Worm (Caenorhabditis elegans) whole organism, L4/young adult: ENCODE measurements around the gene M03C11.1.

Source experiments
- W03F9.2 ChIP-seq: fragments of 150-350 bp; optimal IDR thresholded peaks from 2 replicates; lab custom pipeline; 2014; ENCODE audit warnings: missing biosample characterization, missing genetic modification characterization
- dao-5 ChIP-seq: sonication (generic microtip); optimal IDR thresholded peaks from 2 replicates; lab custom pipeline; 2016; ENCODE audit warnings: missing genotype, missing genetic modification characterization, moderate library complexity, missing compliant biosample characterization
- him-1 ChIP-seq: sonication (generic microtip); optimal IDR thresholded peaks from 2 replicates; lab custom pipeline; 2016; ENCODE audit warnings: missing genotype, missing genetic modification reagents, missing genetic modification characterization, missing compliant biosample characterization

M03C11.1 gene

ce11 chrIII:10396891-10397502 is 1.1 kb upstream of the M03C11.1 start:
- TF ChIP-seq him-1 (tag; lab: Kevin White, UChicago) (no peak), dao-5 (tag; lab: Kevin White, UChicago) (no peak), W03F9.2 (tag; lab: Kevin White, UChicago) (no peak)

DNA sequence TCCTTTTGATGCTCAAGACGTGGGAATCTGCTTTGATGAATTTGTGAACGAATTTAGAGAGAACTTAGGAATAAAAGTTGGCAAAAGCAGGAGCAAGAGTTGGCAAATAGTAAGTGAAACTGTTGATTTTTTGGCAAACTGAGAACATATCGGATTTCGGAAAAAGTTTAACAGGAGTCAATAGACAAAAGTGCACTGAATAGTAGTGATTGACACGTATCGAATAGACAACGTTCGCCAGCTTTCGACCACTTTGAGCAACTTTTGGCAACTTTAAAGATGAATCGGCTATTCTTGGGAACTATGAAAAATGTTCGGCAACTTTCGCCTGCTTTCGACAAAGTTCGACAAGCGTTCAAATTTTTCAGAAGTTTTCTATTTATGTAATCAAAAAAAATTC is 4.3 kb downstream of the M03C11.1 start, which contains the start of gene M03C11.9:
Gene M03C11.9 (minus strand): TSS at position 101 of the 400 bp plus-strand sequence.
- TF ChIP-seq him-1 (tag; lab: Kevin White, UChicago), result no peak
- TF ChIP-seq dao-5 (tag; lab: Kevin White, UChicago), result no peak
- TF ChIP-seq W03F9.2 (tag; lab: Kevin White, UChicago), result no peak

DNA sequence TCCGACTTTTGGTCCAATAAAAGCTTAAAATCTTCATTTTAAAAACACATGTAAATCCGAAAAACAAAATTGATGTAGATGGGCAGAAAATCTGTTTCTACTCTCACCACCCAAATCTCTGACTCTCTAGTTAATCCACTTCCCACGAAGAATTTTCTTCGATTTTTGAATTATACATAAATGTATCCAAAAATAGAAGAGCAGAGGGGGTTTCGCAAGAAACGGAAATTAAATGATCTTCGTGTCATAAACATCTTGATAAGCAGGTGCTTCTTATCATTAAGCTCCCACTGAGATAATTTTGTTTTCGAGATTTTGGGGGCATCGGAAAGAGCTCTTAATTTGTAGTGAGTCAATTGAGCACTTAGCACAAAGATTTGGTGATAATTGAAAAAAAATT is 6.3 kb downstream of the M03C11.1 start:
- TF ChIP-seq him-1 (tag; lab: Kevin White, UChicago) (no peak), dao-5 (tag; lab: Kevin White, UChicago) (no peak), W03F9.2 (tag; lab: Kevin White, UChicago) (no peak)

ce11 chrIII:10386476-10386875 is 9.4 kb downstream of the M03C11.1 start, which contains the start of gene C38H2.3:
Gene C38H2.3 (minus strand): TSS chrIII:10386576.
- TF ChIP-seq him-1 (tag; lab: Kevin White, UChicago) (no peak), dao-5 (tag; lab: Kevin White, UChicago) (no peak), W03F9.2 (tag; lab: Kevin White, UChicago) (no peak)

DNA sequence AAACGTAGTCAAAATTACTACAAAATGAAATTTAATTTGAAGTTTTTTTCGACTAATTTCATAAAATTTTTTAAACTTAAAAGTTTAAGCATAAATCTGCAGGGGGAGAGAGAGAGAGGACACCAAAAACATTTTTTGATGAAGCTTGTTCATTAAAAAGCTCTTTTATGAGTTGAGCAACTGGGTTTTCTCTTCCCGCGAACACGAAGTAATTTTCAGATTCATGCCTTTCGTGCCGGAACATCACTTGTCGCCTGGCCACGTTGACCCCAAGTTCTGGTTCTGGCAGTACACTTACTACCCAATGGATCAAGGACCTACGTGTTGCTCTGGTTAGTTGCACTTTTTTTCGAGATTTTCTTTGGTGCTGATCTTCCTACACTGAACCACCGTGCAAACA is 12.1 kb downstream of the M03C11.1 start:
- TF ChIP-seq dao-5 (tag; lab: Kevin White, UChicago) (no peak), W03F9.2 (tag; lab: Kevin White, UChicago) (no peak), him-1 (tag; lab: Kevin White, UChicago) (no peak)

DNA sequence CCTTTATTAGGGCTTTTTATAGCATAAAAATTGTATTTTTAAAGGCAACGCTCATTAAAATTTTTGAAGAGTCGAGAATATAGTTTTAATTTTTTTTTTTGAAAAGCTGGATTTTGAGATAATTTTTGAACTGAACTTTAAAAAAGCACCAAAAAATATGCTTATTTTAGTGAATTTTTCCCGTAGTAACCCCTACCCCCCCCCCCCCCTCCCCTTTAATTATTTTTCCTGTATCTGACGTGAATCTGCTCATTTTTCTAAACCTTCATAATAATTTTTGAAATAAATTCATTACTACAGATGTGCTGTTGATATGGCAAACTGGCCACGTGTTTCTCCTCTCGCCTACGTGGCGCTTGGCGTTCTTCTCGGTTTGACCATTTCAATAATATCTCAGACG is 14.4 kb downstream of the M03C11.1 start, which contains the start of gene C38H2.2:
Gene C38H2.2 (plus strand): TSS at position 301 of the 400 bp plus-strand sequence.
- TF ChIP-seq him-1 (tag; lab: Kevin White, UChicago) (no peak), W03F9.2 (tag; lab: Kevin White, UChicago) (no peak), dao-5 (tag; lab: Kevin White, UChicago) (no peak)

ce11 chrIII:10380640-10381039 is 15.2 kb downstream of the M03C11.1 start:
- no peak for TF ChIP-seq him-1 (tag; lab: Kevin White, UChicago)
- no peak for TF ChIP-seq dao-5 (tag; lab: Kevin White, UChicago)
- TF ChIP-seq W03F9.2 (tag; lab: Kevin White, UChicago), result no peak

ce11 chrIII:10379632-10380031 is 16.3 kb downstream of the M03C11.1 start:
- TF ChIP-seq dao-5 (tag; lab: Kevin White, UChicago) (no peak), W03F9.2 (tag; lab: Kevin White, UChicago) (no peak), him-1 (tag; lab: Kevin White, UChicago) (no peak)

- TF ChIP-seq W03F9.2 (tag; lab: Kevin White, UChicago) (no peak), him-1 (tag; lab: Kevin White, UChicago) (no peak), dao-5 (tag; lab: Kevin White, UChicago) (no peak)
Observed at ce11 chrIII:10378899-10379298, 17.0 kb downstream of the M03C11.1 start.

DNA sequence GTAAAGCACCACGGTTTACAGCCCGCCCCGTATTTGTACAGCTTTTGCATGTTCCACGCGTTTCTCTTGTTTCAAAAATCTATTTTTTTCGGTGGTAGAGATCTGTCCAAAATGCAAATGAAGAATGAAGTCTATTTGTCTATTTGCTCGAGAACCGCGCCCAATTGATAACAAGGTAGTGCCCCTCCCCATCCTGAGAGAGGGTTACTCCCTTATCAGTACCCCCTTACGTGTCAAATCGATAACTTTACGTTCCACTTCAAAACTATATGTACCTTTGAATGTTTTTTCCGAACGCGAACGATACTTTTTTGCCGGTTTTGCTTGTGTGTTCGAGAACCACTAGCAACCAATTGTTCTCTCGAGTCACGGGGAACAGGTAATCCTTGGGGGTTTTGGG is 19.8 kb downstream of the M03C11.1 start:
- TF ChIP-seq W03F9.2 (tag; lab: Kevin White, UChicago) (no peak), dao-5 (tag; lab: Kevin White, UChicago) (no peak), him-1 (tag; lab: Kevin White, UChicago) (no peak)

DNA sequence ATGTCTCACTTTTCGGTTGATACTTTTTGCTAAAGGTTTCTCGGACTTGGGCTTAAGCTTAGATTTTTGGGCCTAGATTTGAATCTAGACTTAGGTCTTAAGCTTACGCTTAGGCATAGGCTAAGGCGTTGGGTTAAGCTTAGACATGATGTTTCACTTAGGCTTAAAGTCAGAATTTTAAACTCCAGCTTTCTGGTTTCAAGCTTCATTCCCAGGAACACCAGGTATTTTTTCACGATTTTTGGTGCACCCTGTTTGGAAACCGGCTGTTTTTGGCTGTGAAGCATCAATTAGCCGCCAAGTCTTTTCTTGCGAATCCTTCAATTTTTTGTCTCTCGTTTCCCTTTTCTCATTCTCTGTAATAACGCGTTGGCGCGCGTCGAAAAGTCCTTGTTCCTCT is 22.0 kb downstream of the M03C11.1 start:
- TF ChIP-seq dao-5 (tag; lab: Kevin White, UChicago), result no peak
- no peak for TF ChIP-seq W03F9.2 (tag; lab: Kevin White, UChicago)
- TF ChIP-seq him-1 (tag; lab: Kevin White, UChicago), result no peak

DNA sequence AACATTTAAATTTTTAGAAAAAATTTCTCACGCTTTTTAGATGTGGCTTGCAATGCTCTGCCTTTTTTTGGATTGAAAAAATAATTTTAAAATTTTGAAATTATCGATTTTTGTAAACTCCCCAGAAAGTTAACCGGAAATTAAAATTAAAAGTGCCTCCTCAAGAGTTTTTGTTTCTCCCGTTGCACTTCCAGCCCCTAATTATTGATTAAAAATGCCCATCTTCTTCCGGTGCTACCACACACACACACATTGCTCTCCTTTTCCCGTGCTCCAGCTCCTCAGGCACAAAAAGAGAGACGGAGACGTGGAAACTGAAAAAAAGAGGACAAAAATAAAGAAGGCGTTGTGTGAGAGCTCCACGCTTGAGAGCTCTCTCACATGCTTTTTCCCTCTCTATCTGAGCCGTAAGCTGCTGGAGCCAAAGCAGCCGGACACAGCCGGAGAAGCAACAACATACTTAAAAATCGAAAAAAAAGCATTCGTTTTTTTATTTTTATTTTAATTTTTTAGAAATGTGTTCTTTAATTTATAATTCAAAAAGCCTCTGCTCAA is 28.5 kb downstream of the M03C11.1 start:
- no peak for TF ChIP-seq W03F9.2 (tag; lab: Kevin White, UChicago)
- no peak for TF ChIP-seq dao-5 (tag; lab: Kevin White, UChicago)
- TF ChIP-seq him-1 (tag; lab: Kevin White, UChicago), result no peak

ce11 chrIII:10364656-10365055 is 31.2 kb downstream of the M03C11.1 start, which contains the start of gene tbc-8:
Gene tbc-8 (plus strand): TSS chrIII:10364956.
- no peak for TF ChIP-seq W03F9.2 (tag; lab: Kevin White, UChicago)
- TF ChIP-seq him-1 (tag; lab: Kevin White, UChicago), result no peak
- TF ChIP-seq dao-5 (tag; lab: Kevin White, UChicago), result no peak

DNA sequence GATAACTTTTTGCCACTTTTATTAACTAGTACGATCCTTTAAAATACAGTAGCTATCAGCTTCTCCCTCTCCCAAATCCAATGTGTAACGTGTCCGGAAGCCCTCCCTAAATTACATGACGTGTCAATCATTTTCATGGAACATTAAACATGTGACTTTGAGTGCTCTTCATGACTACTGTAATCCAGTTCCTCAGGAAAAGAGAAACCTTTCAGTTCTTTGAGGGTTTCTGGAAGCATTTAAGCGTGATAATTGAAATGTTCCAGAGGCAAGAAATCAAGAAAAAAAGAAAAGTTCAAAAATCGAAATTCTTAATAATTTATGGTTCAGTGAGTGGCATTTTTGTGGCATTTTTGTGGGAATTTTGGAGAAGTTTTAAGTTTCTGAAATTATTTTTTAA is 33.0 kb downstream of the M03C11.1 start:
- no peak for TF ChIP-seq dao-5 (tag; lab: Kevin White, UChicago)
- TF ChIP-seq W03F9.2 (tag; lab: Kevin White, UChicago), result no peak
- TF ChIP-seq him-1 (tag; lab: Kevin White, UChicago), result no peak
